Worm (Caenorhabditis elegans) whole organism, mixed stage, embryonic: ENCODE data around the gene ops-1.
"Not testable (repeated sequence)": the region's sequence is repeated elsewhere in the genome, so short reads cannot be mapped to it uniquely, and the experiment has no call there.

Experiments used
- M03D4.4 ChIP-seq: sonication (generic microtip); optimal IDR thresholded peaks from 2 replicates; lab custom pipeline; 2017; ENCODE audit warnings: mild to moderate bottlenecking, missing genetic modification characterization, missing compliant biosample characterization
- bed-3 ChIP-seq: fragments of 200-800 bp; sonication (Bioruptor generic); optimal IDR thresholded peaks from 3 replicates; lab custom pipeline; 2018; ENCODE audit warnings: mild to moderate bottlenecking, missing genetic modification characterization, moderate library complexity, missing compliant biosample characterization
- blmp-1 ChIP-seq: fragments of 150-350 bp; optimal IDR thresholded peaks from 2 replicates; lab custom pipeline; 2014; ENCODE audit warnings: missing biosample characterization, missing genetic modification characterization
- ceh-39 ChIP-seq: fragments of 150-350 bp; optimal IDR thresholded peaks from 2 replicates; lab custom pipeline; 2014; ENCODE audit warnings: missing biosample characterization, missing genetic modification characterization
- ceh-43 ChIP-seq: fragments of 200-800 bp; sonication (Bioruptor generic); optimal IDR thresholded peaks from 2 replicates; lab custom pipeline; 2018; ENCODE audit warnings: mild to moderate bottlenecking, missing genetic modification characterization, moderate library complexity, missing compliant biosample characterization
- ces-1 ChIP-seq: fragments of 150-350 bp; optimal IDR thresholded peaks from 2 replicates; lab custom pipeline; 2014; ENCODE audit warnings: missing biosample characterization, missing genetic modification reagents, missing genetic modification characterization
- cnd-1 ChIP-seq: fragments of 200-800 bp; sonication (Bioruptor generic); optimal IDR thresholded peaks from 2 replicates; lab custom pipeline; 2018; ENCODE audit warnings: mild to moderate bottlenecking, missing genetic modification characterization, missing compliant biosample characterization
- elt-1 ChIP-seq: sonication (generic microtip); optimal IDR thresholded peaks from 2 replicates; lab custom pipeline; 2017; ENCODE audit warnings: missing genetic modification characterization, mild to moderate bottlenecking, missing compliant biosample characterization, antibody characterized with exemption, moderate library complexity, borderline replicate concordance; ENCODE audit not compliant: insufficient read depth
- elt-3 ChIP-seq: fragments of 150-350 bp; optimal IDR thresholded peaks from 2 replicates; lab custom pipeline; 2014; ENCODE audit warnings: missing biosample characterization, missing genetic modification characterization
- flh-1 ChIP-seq: fragments of 200-800 bp; sonication (Bioruptor generic); optimal IDR thresholded peaks from 2 replicates; lab custom pipeline; 2018; ENCODE audit warnings: mild to moderate bottlenecking, missing genetic modification characterization, moderate library complexity, missing compliant biosample characterization
- ham-2 ChIP-seq: fragments of 200-800 bp; sonication (Bioruptor generic); optimal IDR thresholded peaks from 2 replicates; lab custom pipeline; 2018; ENCODE audit warnings: mild to moderate bottlenecking, missing genetic modification characterization, missing compliant biosample characterization
- hlh-1 ChIP-seq: fragments of 150-350 bp; optimal IDR thresholded peaks from 2 replicates; lab custom pipeline; 2014; ENCODE audit warnings: missing biosample characterization, missing genetic modification reagents, missing genetic modification characterization
- lin-13 ChIP-seq: fragments of 150-350 bp; optimal IDR thresholded peaks from 2 replicates; lab custom pipeline; 2014; ENCODE audit warnings: missing biosample characterization, missing genetic modification characterization
- lin-32 ChIP-seq: fragments of 200-800 bp; sonication (Bioruptor generic); optimal IDR thresholded peaks from 2 replicates; lab custom pipeline; 2018; ENCODE audit warnings: mild to moderate bottlenecking, missing genetic modification characterization, missing compliant biosample characterization
- lsy-2 ChIP-seq: fragments of 150-350 bp; optimal IDR thresholded peaks from 2 replicates; lab custom pipeline; 2014; ENCODE audit warnings: missing biosample characterization, missing genetic modification characterization
- mab-5 ChIP-seq: fragments of 150-350 bp; optimal IDR thresholded peaks from 2 replicates; lab custom pipeline; 2014; ENCODE audit warnings: missing biosample characterization, missing genetic modification characterization
- mep-1 ChIP-seq: fragments of 150-350 bp; optimal IDR thresholded peaks from 2 replicates; lab custom pipeline; 2017; ENCODE audit warnings: missing biosample characterization, missing genetic modification reagents, missing genetic modification characterization, inconsistent platforms
- nhr-12 ChIP-seq: fragments of 150-350 bp; optimal IDR thresholded peaks from 2 replicates; lab custom pipeline; 2014; ENCODE audit warnings: missing biosample characterization, missing genetic modification characterization
- nhr-2 ChIP-seq: fragments of 150-350 bp; optimal IDR thresholded peaks from 2 replicates; lab custom pipeline; 2014; ENCODE audit warnings: missing biosample characterization, missing genetic modification characterization
- nhr-237 ChIP-seq: fragments of 150-350 bp; optimal IDR thresholded peaks from 2 replicates; lab custom pipeline; 2014; ENCODE audit warnings: missing biosample characterization, missing genetic modification characterization
- nhr-28 ChIP-seq: fragments of 150-350 bp; optimal IDR thresholded peaks from 2 replicates; lab custom pipeline; 2014; ENCODE audit warnings: missing biosample characterization, missing genetic modification characterization
- nhr-76 ChIP-seq: sonication (generic microtip); optimal IDR thresholded peaks from 2 replicates; lab custom pipeline; 2017; ENCODE audit warnings: missing biosample characterization, missing genetic modification characterization
- pha-4 ChIP-seq: fragments of 150-350 bp; optimal IDR thresholded peaks from 2 replicates; lab custom pipeline; 2018; ENCODE audit warnings: missing biosample characterization, missing genetic modification reagents, missing genetic modification characterization
- tbx-8 ChIP-seq: fragments of 200-800 bp; sonication (Bioruptor generic); optimal IDR thresholded peaks from 2 replicates; lab custom pipeline; 2018; ENCODE audit warnings: mild to moderate bottlenecking, missing genetic modification characterization, moderate library complexity, missing compliant biosample characterization
- unc-120 ChIP-seq: sonication (generic microtip); optimal IDR thresholded peaks from 2 replicates; lab custom pipeline; 2017; ENCODE audit warnings: missing genetic modification characterization, missing compliant biosample characterization; ENCODE audit not compliant: poor library complexity, severe bottlenecking
- unc-39 ChIP-seq: fragments of 150-350 bp; optimal IDR thresholded peaks from 2 replicates; lab custom pipeline; 2014; ENCODE audit warnings: missing biosample characterization, missing genetic modification characterization
- zip-8 ChIP-seq: fragments of 150-350 bp; optimal IDR thresholded peaks from 2 replicates; lab custom pipeline; 2014; ENCODE audit warnings: missing biosample characterization, missing genetic modification characterization
- ztf-11 ChIP-seq: fragments of 150-350 bp; optimal IDR thresholded peaks from 2 replicates; lab custom pipeline; 2014; ENCODE audit warnings: missing biosample characterization, missing genetic modification characterization

The ops-1 gene

DNA sequence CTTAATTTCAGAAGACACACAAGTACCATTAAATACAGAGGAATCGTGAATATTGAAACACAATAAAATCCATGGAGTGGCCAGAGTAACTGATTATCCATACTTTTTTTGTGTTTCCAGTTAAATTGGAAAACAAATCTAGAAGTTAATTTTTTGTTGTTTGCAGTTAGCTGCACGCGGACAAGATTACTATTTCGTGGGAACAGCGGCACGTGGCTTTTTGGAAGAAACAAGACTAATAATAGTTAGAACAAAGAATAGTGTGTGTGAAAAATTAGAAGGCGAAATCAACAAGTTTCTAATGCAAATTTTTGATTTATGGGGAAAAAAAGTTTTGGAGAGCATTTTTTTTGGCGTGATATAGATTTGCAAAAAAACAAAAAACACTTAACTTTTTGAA lies 17.7 kb downstream of the ops-1 start, which contains the start of gene srv-29:
Gene srv-29 (minus strand): TSS at position 101 of the 400 bp plus-strand sequence.
- no peak for TF ChIP-seq pha-4 (tag; lab: Kevin White, UChicago)
- no peak for TF ChIP-seq nhr-237 (tag; lab: Kevin White, UChicago)
- TF ChIP-seq M03D4.4 = no peak
- TF ChIP-seq unc-120 (tag; lab: Kevin White, UChicago) = no peak
- no peak for TF ChIP-seq ztf-11 (tag; lab: Kevin White, UChicago)

ce11 chrIV:6263244-6263643 lies 20.9 kb downstream of the ops-1 start, which contains the start of gene srv-28:
Gene srv-28 (minus strand): TSS chrIV:6263344.
- TF ChIP-seq nhr-237 (tag; lab: Kevin White, UChicago) = no peak
- TF ChIP-seq ceh-43 (GFP tag; lab: Kevin White, UChicago) = no peak
- TF ChIP-seq lin-32 (GFP tag; lab: Kevin White, UChicago) = no peak
- TF ChIP-seq hlh-1 (tag; lab: Kevin White, UChicago) = no peak
- TF ChIP-seq flh-1 (GFP tag; lab: Kevin White, UChicago) = no peak
- TF ChIP-seq nhr-76 = no peak
- TF ChIP-seq nhr-28 (tag; lab: Kevin White, UChicago) = no peak

DNA sequence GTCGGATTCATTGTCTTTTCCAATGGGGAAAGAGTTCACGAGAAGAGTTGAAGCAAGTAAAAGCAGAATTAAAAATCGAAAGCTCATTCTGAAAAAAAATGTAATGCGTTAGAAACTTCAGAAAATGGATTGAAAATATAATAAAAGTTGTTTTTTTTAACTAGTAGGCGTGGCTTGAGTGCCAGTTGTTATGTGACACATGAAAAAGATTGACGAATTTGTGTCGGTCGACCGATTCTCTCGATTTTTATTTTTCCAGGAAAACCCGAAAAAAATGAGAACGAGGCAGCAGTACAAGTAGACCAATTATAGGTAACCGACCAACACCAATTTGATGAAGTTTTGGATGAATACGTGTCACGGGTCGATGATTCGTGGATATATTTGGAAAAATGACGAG lies 24.4 kb downstream of the ops-1 start, which contains the start of gene nlp-16:
Gene nlp-16 (minus strand): TSS at position 101 of the 400 bp plus-strand sequence.
- TF ChIP-seq unc-39 = no peak
- TF ChIP-seq nhr-76 = no peak
- TF ChIP-seq lin-32 (GFP tag; lab: Kevin White, UChicago) = no peak
- TF ChIP-seq mab-5 = no peak
- no peak for TF ChIP-seq bed-3 (GFP tag; lab: Kevin White, UChicago)
- TF ChIP-seq ztf-11 (tag; lab: Kevin White, UChicago) = no peak
- TF ChIP-seq mep-1 (tag; lab: Kevin White, UChicago) = no peak
- no peak for TF ChIP-seq blmp-1
- no peak for TF ChIP-seq zip-8 (tag; lab: Kevin White, UChicago)
- no peak for TF ChIP-seq elt-1 (tag; lab: Kevin White, UChicago)
- TF ChIP-seq ceh-43 (GFP tag; lab: Kevin White, UChicago) = no peak
- TF ChIP-seq pha-4 (tag; lab: Kevin White, UChicago) = no peak

DNA sequence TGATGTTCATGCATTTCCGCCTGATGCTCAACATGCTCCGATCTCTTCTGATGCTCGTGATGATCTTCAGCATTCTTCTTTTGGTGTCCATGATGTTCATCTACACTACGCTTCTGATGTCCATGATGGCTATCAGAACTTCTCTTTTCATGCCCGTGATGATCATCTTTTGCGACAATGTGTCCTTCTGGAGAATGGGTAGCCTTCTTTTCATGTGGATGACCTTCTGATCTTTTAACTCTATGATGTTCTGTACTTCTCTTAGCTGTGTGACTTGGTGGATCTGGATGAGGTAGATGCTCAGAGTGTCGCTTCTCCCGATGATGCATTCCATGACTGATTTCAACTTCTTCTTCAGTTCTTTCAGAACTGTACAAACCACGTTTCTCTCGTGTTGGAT lies 25.2 kb downstream of the ops-1 start:
- TF ChIP-seq zip-8 (tag; lab: Kevin White, UChicago) = no peak
- TF ChIP-seq flh-1 (GFP tag; lab: Kevin White, UChicago) = no peak
- TF ChIP-seq M03D4.4 = no peak
- no peak for TF ChIP-seq pha-4 (tag; lab: Kevin White, UChicago)
- TF ChIP-seq nhr-2 (tag; lab: Kevin White, UChicago) = no peak
- TF ChIP-seq ham-2 (GFP tag; lab: Kevin White, UChicago) = no peak
- TF ChIP-seq lsy-2 (tag; lab: Kevin White, UChicago) = no peak
- no peak for TF ChIP-seq elt-3 (tag; lab: Kevin White, UChicago)
- TF ChIP-seq lin-32 (GFP tag; lab: Kevin White, UChicago) = no peak
- no peak for TF ChIP-seq ces-1 (GFP tag; lab: Kevin White, UChicago)
- no peak for TF ChIP-seq ceh-43 (GFP tag; lab: Kevin White, UChicago)
- TF ChIP-seq tbx-8 = no peak
- TF ChIP-seq unc-39 = no peak

DNA sequence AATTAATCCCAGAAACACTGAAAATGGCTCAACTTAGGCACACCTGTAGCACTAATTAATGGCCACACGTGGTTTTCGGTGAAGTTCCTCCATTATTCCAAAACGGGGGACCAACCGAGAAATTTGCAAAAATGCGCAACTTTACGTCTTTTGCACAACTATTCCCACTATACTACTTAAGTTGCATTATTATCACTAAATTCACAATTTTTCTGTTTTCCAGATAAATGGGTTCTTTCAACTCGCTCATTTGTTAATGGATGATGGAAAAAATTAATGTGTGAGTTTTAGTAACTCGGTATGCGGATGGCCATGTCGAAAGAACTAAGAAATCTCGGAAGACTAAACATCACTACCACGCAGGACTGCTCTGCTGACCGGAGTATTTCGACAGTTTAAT lies 29.5 kb downstream of the ops-1 start, which contains the start of gene T13A10.64:
Gene T13A10.64 (plus strand): TSS at position 301 of the 400 bp plus-strand sequence.
- TF ChIP-seq elt-1 (tag; lab: Kevin White, UChicago) = no peak
- no peak for TF ChIP-seq hlh-1 (tag; lab: Kevin White, UChicago)
- no peak for TF ChIP-seq blmp-1
- TF ChIP-seq lin-13 (tag; lab: Kevin White, UChicago) = no peak
- TF ChIP-seq flh-1 (GFP tag; lab: Kevin White, UChicago) = no peak
- TF ChIP-seq ztf-11 (tag; lab: Kevin White, UChicago) = no peak
- no peak for TF ChIP-seq unc-120 (tag; lab: Kevin White, UChicago)
- no peak for TF ChIP-seq mep-1 (tag; lab: Kevin White, UChicago)
- TF ChIP-seq ceh-39 (tag; lab: Kevin White, UChicago) = no peak
- TF ChIP-seq ham-2 (GFP tag; lab: Kevin White, UChicago) = no peak
- TF ChIP-seq cnd-1 = no peak

- not testable (repeated sequence) for TF ChIP-seq bed-3 (GFP tag; lab: Kevin White, UChicago); nhr-237 (tag; lab: Kevin White, UChicago); nhr-12
These were observed 31.2 kb downstream of the ops-1 start, which contains the start of gene T13A10.2 for ce11 chrIV:6253000-6253399. Gene T13A10.2 (plus strand): TSS chrIV:6253300.
